Fruit fly (Drosophila melanogaster) whole organism, embryonic: ENCODE data around the gene Gclm.
A peak's percentile ranks its signal among the peaks of the same experiment; 100 is the strongest.

Source experiments
- CG10979 ChIP-seq: fragments of 200-800 bp; sonication (Bioruptor generic); optimal IDR thresholded peaks from 2 replicates; lab custom pipeline; 2018; ENCODE audit warnings: missing biosample characterization, mild to moderate bottlenecking, missing genetic modification characterization, moderate library complexity
- CG15011 ChIP-seq: fragments of 200-800 bp; sonication (Bioruptor generic); optimal IDR thresholded peaks from 3 replicates; lab custom pipeline; 2018; ENCODE audit warnings: missing biosample characterization, mild to moderate bottlenecking, missing genetic modification characterization
- CG15269 ChIP-seq: fragments of 200-800 bp; sonication (Bioruptor generic); optimal IDR thresholded peaks from 2 replicates; lab custom pipeline; 2018; ENCODE audit warnings: missing biosample characterization, mild to moderate bottlenecking, missing genetic modification characterization, moderate library complexity
- CG17359 ChIP-seq: fragments of 200-800 bp; sonication (Bioruptor generic); optimal IDR thresholded peaks from 3 replicates; lab custom pipeline; 2018; ENCODE audit warnings: missing biosample characterization, mild to moderate bottlenecking, missing genetic modification characterization, moderate library complexity
- CG18011 ChIP-seq: fragments of 200-800 bp; sonication (Bioruptor generic); optimal IDR thresholded peaks from 2 replicates; lab custom pipeline; 2017; ENCODE audit warnings: missing biosample characterization, missing genetic modification characterization, mild to moderate bottlenecking, moderate library complexity, missing genotype
- CG18599 ChIP-seq: fragments of 200-800 bp; sonication (Bioruptor generic); optimal IDR thresholded peaks from 3 replicates; lab custom pipeline; 2017; ENCODE audit warnings: missing biosample characterization, missing genetic modification characterization, mild to moderate bottlenecking, moderate library complexity, missing genetic modification reagents
- CG2116 ChIP-seq: fragments of 200-800 bp; sonication (Bioruptor generic); optimal IDR thresholded peaks from 3 replicates; lab custom pipeline; 2018; ENCODE audit warnings: missing biosample characterization, mild to moderate bottlenecking, missing genetic modification characterization
- CG2875 ChIP-seq: fragments of 200-800 bp; sonication (Bioruptor generic); optimal IDR thresholded peaks from 2 replicates; lab custom pipeline; 2017; ENCODE audit warnings: missing biosample characterization, mild to moderate bottlenecking, missing genetic modification characterization, missing genetic modification reagents
- CG31441 ChIP-seq: fragments of 200-800 bp; sonication (Bioruptor generic); IDR thresholded peaks from 2 replicates; pipeline ENCODE4 v1.3.6; 2022; ENCODE audit warnings: missing biosample characterization, missing genetic modification characterization
- CG3163 ChIP-seq: fragments of 200-800 bp; sonication (Bioruptor generic); optimal IDR thresholded peaks from 3 replicates; lab custom pipeline; 2016; ENCODE audit warnings: missing biosample characterization, missing genetic modification characterization
- CG34376 ChIP-seq: fragments of 200-800 bp; sonication (Bioruptor generic); optimal IDR thresholded peaks from 2 replicates; lab custom pipeline; 2018; ENCODE audit warnings: missing biosample characterization, mild to moderate bottlenecking, missing genetic modification characterization
- CG4707 ChIP-seq: fragments of 200-800 bp; sonication (Bioruptor generic); optimal IDR thresholded peaks from 2 replicates; lab custom pipeline; 2018; ENCODE audit warnings: missing biosample characterization, mild to moderate bottlenecking, missing genetic modification characterization, moderate library complexity
- CG5245 ChIP-seq: fragments of 200-800 bp; sonication (Bioruptor generic); optimal IDR thresholded peaks from 3 replicates; lab custom pipeline; 2016; ENCODE audit warnings: missing biosample characterization, missing genetic modification characterization
- CG6654 ChIP-seq: fragments of 200-800 bp; sonication (Bioruptor generic); optimal IDR thresholded peaks from 2 replicates; lab custom pipeline; 2017; ENCODE audit warnings: missing biosample characterization, mild to moderate bottlenecking, missing genetic modification characterization
- CG6791 ChIP-seq: fragments of 200-800 bp; sonication (Bioruptor generic); IDR thresholded peaks from 3 replicates; pipeline ENCODE4 v1.3.6; 2022; ENCODE audit warnings: missing biosample characterization, missing genetic modification characterization; ENCODE audit not compliant: partially characterized antibody
- Camta ChIP-seq: fragments of 200-800 bp; sonication (Bioruptor generic); optimal IDR thresholded peaks from 2 replicates; lab custom pipeline; 2016; ENCODE audit warnings: missing biosample characterization, missing genetic modification characterization
- Doc2 ChIP-seq: fragments of 200-800 bp; sonication (Bioruptor generic); IDR thresholded peaks from 2 replicates; pipeline ENCODE4 v1.3.6; 2022; ENCODE audit warnings: missing biosample characterization, missing genetic modification characterization
- Fer2 ChIP-seq: fragments of 200-800 bp; sonication (Bioruptor generic); optimal IDR thresholded peaks from 2 replicates; lab custom pipeline; 2018; ENCODE audit warnings: missing biosample characterization, mild to moderate bottlenecking, missing genetic modification characterization, moderate library complexity
- Hmx ChIP-seq: fragments of 200-800 bp; sonication (Bioruptor generic); optimal IDR thresholded peaks from 2 replicates; lab custom pipeline; 2016; ENCODE audit warnings: missing biosample characterization, missing genetic modification characterization
- Lhr ChIP-seq: fragments of 200-800 bp; sonication (Bioruptor generic); optimal IDR thresholded peaks from 3 replicates; lab custom pipeline; 2017; ENCODE audit warnings: mild to moderate bottlenecking, missing biosample characterization, missing genetic modification reagents, missing genetic modification characterization
- MTF-1 ChIP-seq: fragments of 200-800 bp; sonication (Bioruptor generic); optimal IDR thresholded peaks from 2 replicates; lab custom pipeline; 2018; ENCODE audit warnings: missing biosample characterization, mild to moderate bottlenecking, missing genetic modification characterization, borderline replicate concordance
- Mad ChIP-seq: fragments of 200-800 bp; sonication (Bioruptor generic); optimal IDR thresholded peaks from 2 replicates; lab custom pipeline; 2016; ENCODE audit warnings: missing biosample characterization, missing genetic modification characterization
- NK7.1 ChIP-seq: fragments of 200-800 bp; sonication (Bioruptor generic); optimal IDR thresholded peaks from 3 replicates; lab custom pipeline; 2016; ENCODE audit warnings: missing biosample characterization, missing genetic modification characterization
- Neu2 ChIP-seq: fragments of 200-800 bp; sonication (Bioruptor generic); optimal IDR thresholded peaks from 3 replicates; lab custom pipeline; 2016; ENCODE audit warnings: missing biosample characterization, missing genetic modification characterization, borderline replicate concordance
- Oaz ChIP-seq: fragments of 200-800 bp; sonication (Bioruptor generic); IDR thresholded peaks from 2 replicates; pipeline ENCODE4 v1.3.6; 2022; ENCODE audit warnings: missing biosample characterization, missing genetic modification characterization
- Sin3A ChIP-seq: fragments of >200 bp; optimal IDR thresholded peaks from 2 replicates; lab custom pipeline; 2018
- Six4 ChIP-seq: fragments of 200-800 bp; sonication (Bioruptor generic); optimal IDR thresholded peaks from 2 replicates; lab custom pipeline; 2016; ENCODE audit warnings: missing biosample characterization, missing genetic modification characterization
- amos ChIP-seq: fragments of 200-800 bp; sonication (Bioruptor generic); IDR thresholded peaks from 2 replicates; pipeline ENCODE4 v1.3.6; 2022; ENCODE audit warnings: missing biosample characterization, missing genetic modification characterization; ENCODE audit not compliant: partially characterized antibody
- az2 ChIP-seq: fragments of 200-800 bp; sonication (Bioruptor generic); optimal IDR thresholded peaks from 3 replicates; lab custom pipeline; 2016; ENCODE audit warnings: missing biosample characterization, missing genetic modification characterization
- caup ChIP-seq: fragments of 200-800 bp; sonication (Bioruptor generic); optimal IDR thresholded peaks from 3 replicates; lab custom pipeline; 2017; ENCODE audit warnings: missing biosample characterization, mild to moderate bottlenecking, missing genetic modification characterization, moderate library complexity; ENCODE audit not compliant: severe bottlenecking
- cg ChIP-seq: fragments of 200-800 bp; sonication (Bioruptor generic); optimal IDR thresholded peaks from 3 replicates; lab custom pipeline; 2019; ENCODE audit warnings: missing biosample characterization, mild to moderate bottlenecking, missing genetic modification characterization, moderate library complexity
- corto ChIP-seq: fragments of 200-800 bp; sonication (Bioruptor generic); optimal IDR thresholded peaks from 2 replicates; lab custom pipeline; 2016; ENCODE audit warnings: missing biosample characterization, mild to moderate bottlenecking, missing genetic modification characterization, moderate library complexity
- da ChIP-seq: fragments of 200-800 bp; sonication (Bioruptor generic); optimal IDR thresholded peaks from 2 replicates; lab custom pipeline; 2016; ENCODE audit warnings: missing biosample characterization, missing genetic modification characterization
- fd102C ChIP-seq: fragments of 200-800 bp; sonication (Bioruptor generic); optimal IDR thresholded peaks from 2 replicates; lab custom pipeline; 2018; ENCODE audit warnings: missing biosample characterization, mild to moderate bottlenecking, missing genetic modification characterization, moderate library complexity
- grau ChIP-seq: fragments of 200-800 bp; optimal IDR thresholded peaks from 3 replicates; lab custom pipeline; 2019; ENCODE audit warnings: missing biosample characterization, mild to moderate bottlenecking, missing genetic modification characterization, moderate library complexity
- ham ChIP-seq: fragments of 200-800 bp; sonication (Bioruptor generic); IDR thresholded peaks from 2 replicates; pipeline ENCODE4 v1.3.6; 2022; ENCODE audit warnings: missing biosample characterization, missing genetic modification characterization
- hb ChIP-seq: fragments of 200-800 bp; sonication (Bioruptor generic); IDR thresholded peaks from 3 replicates; pipeline ENCODE4 v1.3.6; 2022; ENCODE audit warnings: missing biosample characterization, missing genetic modification characterization; ENCODE audit not compliant: partially characterized antibody
- kay ChIP-seq: fragments of 200-800 bp; sonication (Bioruptor generic); optimal IDR thresholded peaks from 2 replicates; lab custom pipeline; 2016; ENCODE audit warnings: missing biosample characterization, missing genetic modification characterization
- lab ChIP-seq: fragments of 200-800 bp; sonication (Bioruptor generic); optimal IDR thresholded peaks from 3 replicates; lab custom pipeline; 2017; ENCODE audit warnings: missing biosample characterization, missing genetic modification characterization, mild to moderate bottlenecking, moderate library complexity, missing genetic modification reagents
- lilli ChIP-seq: fragments of 200-800 bp; sonication (Bioruptor generic); optimal IDR thresholded peaks from 3 replicates; lab custom pipeline; 2016; ENCODE audit warnings: missing biosample characterization, missing genetic modification characterization
- nerfin-2 ChIP-seq: fragments of 200-800 bp; sonication (Bioruptor generic); IDR thresholded peaks from 2 replicates; pipeline ENCODE4 v1.3.6; 2022; ENCODE audit warnings: missing biosample characterization, missing genetic modification characterization; ENCODE audit not compliant: partially characterized antibody
- oc ChIP-seq: fragments of 200-800 bp; sonication (Bioruptor generic); optimal IDR thresholded peaks from 2 replicates; lab custom pipeline; 2018; ENCODE audit warnings: missing biosample characterization, mild to moderate bottlenecking, missing genetic modification characterization, moderate library complexity
- odd ChIP-seq: fragments of 200-800 bp; sonication (Bioruptor generic); optimal IDR thresholded peaks from 2 replicates; lab custom pipeline; 2017; ENCODE audit warnings: missing biosample characterization, mild to moderate bottlenecking, missing genetic modification characterization
- peb ChIP-seq: fragments of 200-800 bp; sonication (Bioruptor generic); IDR thresholded peaks from 2 replicates; pipeline ENCODE4 v1.3.6; 2022; ENCODE audit warnings: missing biosample characterization, missing genetic modification characterization
- phol ChIP-seq: fragments of 200-800 bp; sonication (Bioruptor generic); optimal IDR thresholded peaks from 3 replicates; lab custom pipeline; 2018; ENCODE audit warnings: missing biosample characterization, mild to moderate bottlenecking, missing genetic modification characterization, moderate library complexity
- pita ChIP-seq: fragments of 200-800 bp; sonication (Bioruptor generic); optimal IDR thresholded peaks from 2 replicates; lab custom pipeline; 2017; ENCODE audit warnings: missing biosample characterization, mild to moderate bottlenecking, missing genetic modification characterization
- pnt ChIP-seq: fragments of 200-800 bp; sonication (Bioruptor generic); optimal IDR thresholded peaks from 3 replicates; lab custom pipeline; 2016; ENCODE audit warnings: missing biosample characterization, missing genetic modification characterization
- schlank ChIP-seq: fragments of 200-800 bp; sonication (Bioruptor generic); optimal IDR thresholded peaks from 2 replicates; lab custom pipeline; 2018; ENCODE audit warnings: missing biosample characterization, mild to moderate bottlenecking, missing genetic modification characterization
- sd ChIP-seq: fragments of 200-800 bp; sonication (Bioruptor generic); optimal IDR thresholded peaks from 3 replicates; lab custom pipeline; 2018; ENCODE audit warnings: missing biosample characterization, mild to moderate bottlenecking, missing genetic modification characterization, moderate library complexity
- tx ChIP-seq: fragments of 200-800 bp; sonication (Bioruptor generic); optimal IDR thresholded peaks from 2 replicates; lab custom pipeline; 2016; ENCODE audit warnings: missing biosample characterization, missing genetic modification characterization

Gene Gclm

DNA sequence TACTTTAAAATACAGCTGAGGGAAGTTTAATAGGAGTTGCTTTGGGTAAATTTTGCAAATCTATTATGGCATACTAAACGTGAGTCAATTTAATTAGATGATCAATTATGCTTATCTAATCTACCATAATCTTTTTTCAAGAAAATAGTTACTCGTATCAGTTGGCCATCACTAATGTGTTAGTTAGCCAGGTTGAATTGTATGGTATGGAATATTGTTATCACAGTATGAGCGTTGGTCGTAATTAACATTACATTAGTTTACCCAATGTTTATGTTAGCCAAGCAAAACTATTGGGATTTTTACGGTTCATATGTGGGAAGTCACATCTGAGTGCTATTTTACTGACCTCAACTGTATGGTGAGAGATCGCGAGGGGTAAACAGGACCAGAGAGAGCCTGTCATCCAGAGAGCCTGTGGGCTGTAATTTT, 12.8 kb downstream of the Gclm start (continued):
- TF ChIP-seq phol (tag; lab: Kevin White, UChicago) = peak; percentile 85
- peak; percentile 42 for TF ChIP-seq CG2116 (GFP tag; lab: Kevin White, UChicago)
- TF ChIP-seq CG15269 (tag; lab: Kevin White, UChicago) = peak; percentile 50
- no peak for TF ChIP-seq Oaz
- peak; percentile 60 for TF ChIP-seq CG5245 (GFP tag; lab: Kevin White, UChicago)
- TF ChIP-seq Neu2 (GFP tag; lab: Kevin White, UChicago) = peak; percentile 69
- TF ChIP-seq CG18011 (GFP tag; lab: Kevin White, UChicago) = no peak
- no peak for TF ChIP-seq pita (GFP tag; lab: Kevin White, UChicago)
- TF ChIP-seq CG31441 (GFP tag; lab: Robert Waterston, UW) = peak; percentile 81
- no peak for TF ChIP-seq Doc2
- TF ChIP-seq schlank = no peak
- no peak for TF ChIP-seq nerfin-2 (GFP tag; lab: Robert Waterston, UW)
- TF ChIP-seq CG15011 (GFP tag; lab: Kevin White, UChicago) = peak; percentile 31
- TF ChIP-seq lilli (GFP tag; lab: Kevin White, UChicago) = peak; percentile 73
- TF ChIP-seq pnt = peak; percentile 72
- peak; percentile 54 for TF ChIP-seq tx (GFP tag; lab: Kevin White, UChicago)
- no peak for TF ChIP-seq MTF-1 (GFP tag; lab: Kevin White, UChicago)
- TF ChIP-seq corto = peak; percentile 28
- no peak for TF ChIP-seq CG6791 (GFP tag; lab: Robert Waterston, UW)
- peak; percentile 56 for TF ChIP-seq Camta (GFP tag; lab: Kevin White, UChicago)
- TF ChIP-seq Six4 (GFP tag; lab: Kevin White, UChicago) = peak; percentile 61
- TF ChIP-seq CG10979 (tag; lab: Kevin White, UChicago) = peak; percentile 92
- no peak for TF ChIP-seq amos (GFP tag; lab: Robert Waterston, UW)
- TF ChIP-seq CG17359 (tag; lab: Kevin White, UChicago) = peak; percentile 33
- TF ChIP-seq ham (GFP tag; lab: Robert Waterston, UW) = no peak
- TF ChIP-seq peb = peak; percentile 22; the same call in 1 of the 2 replicates
- peak; percentile 72 for TF ChIP-seq CG18599
- no peak for TF ChIP-seq Lhr (GFP tag; lab: Kevin White, UChicago)
- TF ChIP-seq lab (GFP tag; lab: Kevin White, UChicago) = peak; percentile 77
- TF ChIP-seq Mad (GFP tag; lab: Kevin White, UChicago) = peak; percentile 61
- no peak for TF ChIP-seq hb (GFP tag; lab: Robert Waterston, UW)
- peak; percentile 77 for TF ChIP-seq az2
- peak; percentile 25 for TF ChIP-seq da (GFP tag; lab: Kevin White, UChicago)
- peak; percentile 57 for TF ChIP-seq caup (GFP tag; lab: Kevin White, UChicago)
- peak; percentile 77 for TF ChIP-seq grau
- no peak for TF ChIP-seq Sin3A
- peak; percentile 5 for TF ChIP-seq oc (tag; lab: Kevin White, UChicago)
- TF ChIP-seq Hmx (GFP tag; lab: Kevin White, UChicago) = no peak
- TF ChIP-seq Fer2 (tag; lab: Kevin White, UChicago) = no peak
- peak; percentile 55 for TF ChIP-seq odd (GFP tag; lab: Kevin White, UChicago)
- no peak for TF ChIP-seq CG6654 (GFP tag; lab: Kevin White, UChicago)
- TF ChIP-seq CG3163 (GFP tag; lab: Kevin White, UChicago) = peak; percentile 55
- TF ChIP-seq CG4707 (GFP tag; lab: Kevin White, UChicago) = peak; percentile 4
- TF ChIP-seq CG34376 (GFP tag; lab: Kevin White, UChicago) = peak; percentile 27
- peak; percentile 51 for TF ChIP-seq NK7.1 (GFP tag; lab: Kevin White, UChicago)
- TF ChIP-seq fd102C (GFP tag; lab: Kevin White, UChicago) = peak; percentile 83
- TF ChIP-seq kay (GFP tag; lab: Kevin White, UChicago) = peak; percentile 41
- no peak for TF ChIP-seq cg (GFP tag; lab: Kevin White, UChicago)
- TF ChIP-seq CG2875 = peak; percentile 35
- TF ChIP-seq sd (tag; lab: Kevin White, UChicago) = peak; percentile 6
